Worm (Caenorhabditis elegans) whole organism, L4 larva: ENCODE results near the gene Y4C6B.4.

ENCODE experiments used
- F49E8.2 ChIP-seq: sonication (generic microtip); optimal IDR thresholded peaks from 2 replicates; lab custom pipeline; 2016; ENCODE audit warnings: missing compliant biosample characterization, mild to moderate bottlenecking, missing genetic modification characterization, borderline replicate concordance
- aha-1 ChIP-seq: fragments of 150-350 bp; peaks from one replicate; lab custom pipeline; 2014; ENCODE audit warnings: missing biosample characterization, missing genetic modification characterization
- ceh-20 ChIP-seq: fragments of 200-800 bp; sonication (Bioruptor generic); IDR thresholded peaks from 2 replicates; pipeline ENCODE4 v1.3.6; 2022; ENCODE audit warnings: missing genetic modification reagents, missing genetic modification characterization, missing compliant biosample characterization
- ceh-44 ChIP-seq: fragments of 200-800 bp; sonication (Bioruptor generic); IDR thresholded peaks from 2 replicates; pipeline ENCODE4 v1.3.6; 2022; ENCODE audit warnings: missing genetic modification reagents, missing genetic modification characterization, missing compliant biosample characterization
- ceh-62 ChIP-seq: sonication (generic microtip); optimal IDR thresholded peaks from 2 replicates; lab custom pipeline; 2017; ENCODE audit warnings: missing biosample characterization, missing genetic modification characterization
- daf-16 ChIP-seq, 3 experiments: sonication (generic microtip); optimal IDR thresholded peaks; 2 replicates each; lab custom pipeline; 2016 to 2017; ENCODE audit warnings: missing genetic modification characterization in 3 of 3, missing genetic modification reagents in 3 of 3, mild to moderate bottlenecking in 2 of 3, missing compliant biosample characterization in 2 of 3, missing biosample characterization in 1 of 3, moderate library complexity in 1 of 3
- daf-8 ChIP-seq: fragments of 200-800 bp; sonication (Bioruptor generic); IDR thresholded peaks from 2 replicates; pipeline ENCODE4 v1.3.6; 2022; ENCODE audit warnings: missing genetic modification characterization, missing compliant biosample characterization
- dmd-6 ChIP-seq: fragments of 200-800 bp; sonication (Bioruptor generic); IDR thresholded peaks from 2 replicates; pipeline ENCODE4 v1.3.6; 2022; ENCODE audit warnings: missing genetic modification reagents, missing genetic modification characterization, missing compliant biosample characterization
- dve-1 ChIP-seq: sonication (generic microtip); optimal IDR thresholded peaks from 2 replicates; lab custom pipeline; 2017; ENCODE audit warnings: antibody characterized with exemption, mild to moderate bottlenecking, missing genetic modification characterization, missing compliant biosample characterization; ENCODE audit not compliant: insufficient read depth
- egl-43 ChIP-seq: fragments of 200-800 bp; sonication (Bioruptor generic); IDR thresholded peaks from 2 replicates; pipeline ENCODE4 v1.3.6; 2022; ENCODE audit warnings: missing genetic modification reagents, missing genetic modification characterization, missing compliant biosample characterization
- hlh-11 ChIP-seq: fragments of 200-800 bp; sonication (Bioruptor generic); optimal IDR thresholded peaks from 2 replicates; lab custom pipeline; 2018; ENCODE audit warnings: mild to moderate bottlenecking, missing genetic modification characterization, missing compliant biosample characterization
- hlh-30 ChIP-seq: sonication (generic microtip); optimal IDR thresholded peaks from 2 replicates; lab custom pipeline; 2017; ENCODE audit warnings: antibody characterized with exemption, mild to moderate bottlenecking, missing genetic modification characterization, missing compliant biosample characterization; ENCODE audit not compliant: insufficient read depth
- hmg-1.1 ChIP-seq: fragments of 200-800 bp; sonication (Bioruptor generic); IDR thresholded peaks from 2 replicates; pipeline ENCODE4 v1.3.6; 2022; ENCODE audit warnings: missing genetic modification reagents, missing genetic modification characterization, missing compliant biosample characterization
- lin-29 ChIP-seq: fragments of 200-800 bp; sonication (Bioruptor generic); IDR thresholded peaks from 2 replicates; pipeline ENCODE4 v1.3.6; 2022; ENCODE audit warnings: missing genetic modification reagents, missing genetic modification characterization, missing compliant biosample characterization
- mdl-1 ChIP-seq, 2 experiments: fragments of 150-350 bp in 1 of 2; sonication (generic microtip) in 1 of 2; optimal IDR thresholded peaks; 2 replicates each; lab custom pipeline; 2014 to 2017; ENCODE audit warnings: missing biosample characterization in 2 of 2, missing genetic modification characterization in 2 of 2
- mes-2 ChIP-seq: sonication (generic microtip); optimal IDR thresholded peaks from 2 replicates; lab custom pipeline; 2016; ENCODE audit warnings: missing genotype, mild to moderate bottlenecking, missing genetic modification characterization, missing compliant biosample characterization; ENCODE audit not compliant: poor library complexity, severe bottlenecking
- nhr-11 ChIP-seq: fragments of 150-350 bp; optimal IDR thresholded peaks from 2 replicates; lab custom pipeline; 2014; ENCODE audit warnings: missing biosample characterization, missing genetic modification characterization
- nhr-28 ChIP-seq: fragments of 150-350 bp; optimal IDR thresholded peaks from 2 replicates; lab custom pipeline; 2014; ENCODE audit warnings: missing biosample characterization, missing genetic modification characterization
- php-3 ChIP-seq: fragments of 200-800 bp; sonication (Bioruptor generic); IDR thresholded peaks from 2 replicates; pipeline ENCODE4 v1.3.6; 2022; ENCODE audit warnings: missing genetic modification reagents, missing genetic modification characterization, missing compliant biosample characterization
- pqm-1 ChIP-seq: sonication (generic microtip); optimal IDR thresholded peaks from 2 replicates; lab custom pipeline; 2017; ENCODE audit warnings: missing biosample characterization, missing genetic modification characterization
- spr-3 ChIP-seq: fragments of 200-800 bp; sonication (Bioruptor generic); optimal IDR thresholded peaks from 2 replicates; lab custom pipeline; 2018; ENCODE audit warnings: mild to moderate bottlenecking, missing genetic modification characterization, missing compliant biosample characterization
- tra-1 ChIP-seq: fragments of 200-800 bp; sonication (Bioruptor generic); IDR thresholded peaks from 2 replicates; pipeline ENCODE4 v1.3.6; 2022; ENCODE audit warnings: missing genetic modification reagents, missing genetic modification characterization, missing compliant biosample characterization
- unc-39 ChIP-seq: sonication (generic microtip); optimal IDR thresholded peaks from 2 replicates; lab custom pipeline; 2017; ENCODE audit warnings: missing biosample characterization, missing genetic modification characterization
- zfp-2 ChIP-seq: sonication (generic microtip); optimal IDR thresholded peaks from 2 replicates; lab custom pipeline; 2016; ENCODE audit warnings: mild to moderate bottlenecking, missing genetic modification characterization, missing compliant biosample characterization
- zip-2 ChIP-seq: fragments of 150-350 bp; optimal IDR thresholded peaks from 2 replicates; lab custom pipeline; 2014; ENCODE audit warnings: missing biosample characterization, missing genetic modification characterization

Y4C6B.4 gene

ce11 chrIV:5374946-5375345 lies 48.7 kb downstream of the Y4C6B.4 start (continued):
- TF ChIP-seq spr-3 (GFP tag; lab: Kevin White, UChicago), result no peak
- no peak for TF ChIP-seq ceh-20

ce11 chrIV:5377062-5377461 lies 50.8 kb downstream of the Y4C6B.4 start, which contains the start of gene elo-5:
TSS of gene elo-5 (minus strand) at chrIV:5377117.
- TF ChIP-seq dmd-6 (GFP tag; lab: Robert Waterston, UW) (peak; percentile 53), zfp-2 (tag; lab: Kevin White, UChicago) (no peak), ceh-44 (no peak), hlh-30 (tag; lab: Kevin White, UChicago) (peak; percentile 25), mdl-1 (tag; optimal IDR thresholded peaks at IDR 0.05; lab: Kevin White, UChicago) (no peak), nhr-11 (tag; lab: Kevin White, UChicago) (no peak), nhr-28 (tag; lab: Kevin White, UChicago) (peak; percentile 45), hmg-1.1 (GFP tag; lab: Robert Waterston, UW) (no peak), F49E8.2 (tag; lab: Kevin White, UChicago) (no peak), lin-29 (GFP tag; lab: Robert Waterston, UW) (no peak), egl-43 (GFP tag; lab: Robert Waterston, UW) (no peak), aha-1 (tag; lab: Kevin White, UChicago) (peak; percentile 48), mes-2 (tag; lab: Kevin White, UChicago) (no peak), hlh-11 (tag; lab: Kevin White, UChicago) (peak; percentile 63), php-3 (no peak), pqm-1 (tag; lab: Kevin White, UChicago) (peak; percentile 37), daf-16 (GFP tag; optimal IDR thresholded peaks at IDR 0.05; lab: Kevin White, UChicago) (no peak), daf-16 (tag; optimal IDR thresholded peaks at IDR 0.05; lab: Kevin White, UChicago) (peak; percentile 75), unc-39 (no peak), daf-8 (no peak), tra-1 (GFP tag; lab: Robert Waterston, UW) (no peak), ceh-62 (no peak), dve-1 (tag; lab: Kevin White, UChicago) (peak; percentile 35), zip-2 (no peak)
